Worm (Caenorhabditis elegans) whole organism, young adult: ENCODE data around the gene tkr-2.

Experiments
- B0019.2 ChIP-seq: fragments of 200-800 bp; sonication (Bioruptor generic); conservative IDR thresholded peaks from 2 replicates; pipeline ENCODE4 v1.3.6; 2022; ENCODE audit warnings: missing genetic modification reagents, missing genetic modification characterization, missing compliant biosample characterization
- F49E8.2 ChIP-seq: sonication (generic microtip); optimal IDR thresholded peaks from 3 replicates; lab custom pipeline; 2017; ENCODE audit warnings: missing genetic modification characterization, mild to moderate bottlenecking, missing compliant biosample characterization, antibody characterized with exemption, moderate library complexity; ENCODE audit not compliant: insufficient read depth
- K12H6.12 ChIP-seq: fragments of 200-800 bp; sonication (Bioruptor generic); optimal IDR thresholded peaks from 2 replicates; lab custom pipeline; 2018; ENCODE audit warnings: mild to moderate bottlenecking, missing genetic modification characterization, missing compliant biosample characterization
- cebp-2 ChIP-seq: fragments of 200-800 bp; sonication (Bioruptor generic); IDR thresholded peaks from 2 replicates; pipeline ENCODE4 v1.3.6; 2022; ENCODE audit warnings: missing genetic modification characterization, missing compliant biosample characterization
- ceh-58 ChIP-seq: fragments of 200-800 bp; sonication (Bioruptor generic); IDR thresholded peaks from 2 replicates; pipeline ENCODE4 v1.3.6; 2022; ENCODE audit warnings: missing genetic modification characterization, missing compliant biosample characterization
- hmg-1.2 ChIP-seq: fragments of 200-800 bp; sonication (Bioruptor generic); IDR thresholded peaks from 2 replicates; pipeline ENCODE4 v1.3.6; 2022; ENCODE audit warnings: missing genetic modification reagents, missing genetic modification characterization, missing compliant biosample characterization
- let-607 ChIP-seq, 2 experiments: fragments of 200-800 bp in 1 of 2; sonication (Bioruptor generic) in 1 of 2; sonication (generic microtip) in 1 of 2; optimal IDR thresholded peaks; 2 replicates each; lab custom pipeline; 2016 to 2018; ENCODE audit warnings: mild to moderate bottlenecking in 2 of 2, missing compliant biosample characterization in 2 of 2, missing genetic modification characterization in 2 of 2, moderate library complexity in 2 of 2, missing genotype in 1 of 2
- mes-4 ChIP-seq: sonication (generic microtip); optimal IDR thresholded peaks from 2 replicates; lab custom pipeline; 2016; ENCODE audit warnings: missing genotype, missing genetic modification characterization, missing compliant biosample characterization
- nfya-1 ChIP-seq: sonication (generic microtip); optimal IDR thresholded peaks from 2 replicates; lab custom pipeline; 2017; ENCODE audit warnings: antibody characterized with exemption, missing compliant biosample characterization, missing genetic modification characterization, borderline replicate concordance; ENCODE audit not compliant: insufficient read depth
- nhr-27 ChIP-seq: fragments of 200-800 bp; sonication (Bioruptor generic); optimal IDR thresholded peaks from 2 replicates; lab custom pipeline; 2018; ENCODE audit warnings: mild to moderate bottlenecking, missing genetic modification characterization, moderate library complexity, missing compliant biosample characterization
- pha-4 ChIP-seq: fragments of 150-350 bp; sonication (generic microtip); optimal IDR thresholded peaks from 2 replicates; lab custom pipeline; 2014; ENCODE audit warnings: missing biosample characterization, missing genetic modification reagents, missing genetic modification characterization

- TF ChIP-seq let-607 (tag; optimal IDR thresholded peaks at IDR 0.05; lab: Kevin White, UChicago) (no peak), nfya-1 (no peak), hmg-1.2 (GFP tag; lab: Robert Waterston, UW) (no peak), F49E8.2 (no peak), nhr-27 (no peak), pha-4 (tag; lab: Kevin White, UChicago) (no peak), cebp-2 (GFP tag; lab: Robert Waterston, UW) (no peak), ceh-58 (GFP tag; lab: Robert Waterston, UW) (no peak), K12H6.12 (tag; lab: Kevin White, UChicago) (no peak), mes-4 (tag; lab: Kevin White, UChicago) (no peak), B0019.2 (GFP tag; lab: Robert Waterston, UW) (no peak)
Measured at ce11 chrIV:6155296-6155695, 46.6 kb upstream of the tkr-2 start, which contains the start of gene C11D2.7.
